Worm (Caenorhabditis elegans): Measurements from ENCODE around the gene nhr-11.

DNA sequence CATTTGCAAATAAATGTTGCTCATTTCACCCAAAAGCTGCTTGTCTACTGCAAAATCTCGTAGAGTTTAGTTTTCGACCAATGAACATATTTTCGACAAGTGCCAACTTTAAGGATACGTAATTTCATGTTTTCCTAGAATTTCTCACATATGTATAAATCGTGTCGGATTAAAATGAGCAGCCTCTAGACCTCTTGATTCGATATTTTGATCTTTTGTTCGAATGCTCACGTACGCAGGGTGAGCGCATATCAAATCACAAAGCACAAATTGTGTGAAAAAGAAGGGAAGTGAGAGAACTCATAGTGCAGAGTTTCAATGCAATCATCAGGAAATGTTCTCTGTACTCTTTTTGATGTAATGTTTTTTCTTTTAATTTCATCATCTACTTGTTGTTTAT is 6.3 kb upstream of the nhr-11 start:
- TF ChIP-seq unc-39 (tag; optimal IDR thresholded peaks at IDR 0.05) (no peak), zag-1 (tag; optimal IDR thresholded peaks at IDR 0.05) (no peak), ZK546.5 (tag; optimal IDR thresholded peaks at IDR 0.05) (no peak), ceh-16 (tag; optimal IDR thresholded peaks at IDR 0.05) (no peak), ceh-28 (tag; optimal IDR thresholded peaks at IDR 0.05) (no peak), sea-2 (GFP tag; optimal IDR thresholded peaks at IDR 0.05) (no peak), pha-4 (tag; optimal IDR thresholded peaks at IDR 0.05) (no peak)

All from whole organism, L3 larva.